Worm (Caenorhabditis elegans): ENCODE results near the gene col-110.

- TF ChIP-seq med-1 (GFP tag; optimal IDR thresholded peaks at IDR 0.05; ENCODE audit: insufficient read depth) (no peak), cog-1 (tag; optimal IDR thresholded peaks at IDR 0.05) (no peak), ref-1 (GFP tag; conservative IDR thresholded peaks at IDR 0.05) (no peak), flt-1 (GFP tag; IDR thresholded peaks at IDR 0.05) (no peak)
Measured at ce11 chrIV:4649460-4649859, 40.0 kb upstream of the col-110 start, which contains the start of gene F29B9.7.
